Worm (Caenorhabditis elegans): ENCODE results near the gene srg-23.

ce11 chrII:3110099-3110498 is 14.1 kb upstream of the srg-23 start:
- TF ChIP-seq elt-1 (tag; optimal IDR thresholded peaks at IDR 0.05): no peak
- TF ChIP-seq nhr-23 (tag; optimal IDR thresholded peaks at IDR 0.05): no peak
- no peak for TF ChIP-seq nfya-1 (tag; optimal IDR thresholded peaks at IDR 0.05; ENCODE audit: insufficient read depth)

Measured in whole organism, L3 larva.